Fruit fly (Drosophila melanogaster) whole organism: Measurements from ENCODE around the gene CG7387.

Source experiments
- CG8478 ChIP-seq: fragments of >200 bp; optimal IDR thresholded peaks from 2 replicates; lab custom pipeline; 2018; ENCODE audit warnings: inconsistent platforms
- Dll ChIP-seq: fragments of >200 bp; optimal IDR thresholded peaks from 2 replicates; lab custom pipeline; 2017
- psq ChIP-seq: fragments of >200 bp; optimal IDR thresholded peaks from 2 replicates; lab custom pipeline; 2017

- no peak for TF ChIP-seq Dll
- no peak for TF ChIP-seq psq (lab: Kevin White, UChicago)
- TF ChIP-seq CG8478 (lab: Kevin White, UChicago) = no peak
Observed at dm6 chr3L:8189234-8189633, 3.7 kb downstream of the CG7387 start.
